Worm (Caenorhabditis elegans) whole organism, midembryonic: ENCODE data around the gene rab-3.

Experiments
- T22C8.4 ChIP-seq: fragments of 200-800 bp; sonication (Bioruptor generic); IDR thresholded peaks from 2 replicates; pipeline ENCODE4 v1.3.6; 2022; ENCODE audit warnings: missing genetic modification characterization, missing compliant biosample characterization
- cog-1 ChIP-seq: sonication (generic microtip); optimal IDR thresholded peaks from 2 replicates; lab custom pipeline; 2016; ENCODE audit warnings: missing genetic modification characterization, missing compliant biosample characterization
- flt-1 ChIP-seq: fragments of 200-800 bp; sonication (Bioruptor generic); IDR thresholded peaks from 2 replicates; pipeline ENCODE4 v1.3.6; 2022; ENCODE audit warnings: missing genetic modification characterization, missing compliant biosample characterization
- med-1 ChIP-seq: sonication (generic microtip); optimal IDR thresholded peaks from 2 replicates; lab custom pipeline; 2017; ENCODE audit warnings: missing genetic modification characterization, mild to moderate bottlenecking, missing compliant biosample characterization, antibody characterized with exemption, missing genetic modification reagents; ENCODE audit not compliant: insufficient read depth
- ref-1 ChIP-seq: fragments of 200-800 bp; sonication (Bioruptor generic); conservative IDR thresholded peaks from 2 replicates; pipeline ENCODE4 v1.3.6; 2022; ENCODE audit warnings: missing genetic modification reagents, missing genetic modification characterization, missing compliant biosample characterization
- tab-1 ChIP-seq: fragments of 200-800 bp; sonication (Bioruptor generic); IDR thresholded peaks from 2 replicates; pipeline ENCODE4 v1.3.6; 2022; ENCODE audit warnings: missing genetic modification characterization, missing compliant biosample characterization
- ztf-23 ChIP-seq: fragments of 200-800 bp; sonication (Bioruptor generic); IDR thresholded peaks from 2 replicates; pipeline ENCODE4 v1.3.6; 2022; ENCODE audit warnings: missing genetic modification reagents, missing genetic modification characterization, missing compliant biosample characterization
- ztf-29 ChIP-seq: fragments of 200-800 bp; sonication (Bioruptor generic); IDR thresholded peaks from 2 replicates; pipeline ENCODE4 v1.3.6; 2022; ENCODE audit warnings: missing genetic modification reagents, missing genetic modification characterization, missing compliant biosample characterization

- TF ChIP-seq tab-1 (GFP tag; lab: Robert Waterston, UW) (no peak), ref-1 (GFP tag; lab: Robert Waterston, UW) (no peak), cog-1 (no peak), flt-1 (GFP tag; lab: Robert Waterston, UW) (no peak), ztf-29 (no peak), ztf-23 (no peak), T22C8.4 (GFP tag; lab: Robert Waterston, UW) (no peak), med-1 (GFP tag; lab: Kevin White, UChicago) (no peak)
Observed at ce11 chrII:5747312-5747711, 19.7 kb upstream of the rab-3 start.
